Worm (Caenorhabditis elegans) whole organism, young adult: ENCODE results near the gene str-47.

Experiments used
- B0035.1 ChIP-seq: sonication (generic microtip); optimal IDR thresholded peaks from 2 replicates; lab custom pipeline; 2016; ENCODE audit warnings: missing genetic modification characterization, mild to moderate bottlenecking, missing compliant biosample characterization, missing genotype, missing genetic modification reagents
- F33H1.4 ChIP-seq: fragments of 200-800 bp; sonication (Bioruptor generic); IDR thresholded peaks from 2 replicates; pipeline ENCODE4 v1.3.6; 2022; ENCODE audit warnings: missing genetic modification reagents, missing genetic modification characterization, missing compliant biosample characterization
- F49E8.2 ChIP-seq: sonication (generic microtip); optimal IDR thresholded peaks from 3 replicates; lab custom pipeline; 2017; ENCODE audit warnings: missing genetic modification characterization, mild to moderate bottlenecking, missing compliant biosample characterization, antibody characterized with exemption, moderate library complexity; ENCODE audit not compliant: insufficient read depth
- F57C9.4 ChIP-seq: sonication (generic microtip); optimal IDR thresholded peaks from 2 replicates; lab custom pipeline; 2017; ENCODE audit warnings: mild to moderate bottlenecking, missing genetic modification characterization, missing compliant biosample characterization
- Y53G8AR.9 ChIP-seq: fragments of 200-800 bp; sonication (Bioruptor generic); conservative IDR thresholded peaks from 2 replicates; pipeline ENCODE4 v1.3.6; 2022; ENCODE audit warnings: missing genetic modification reagents, missing genetic modification characterization, missing compliant biosample characterization
- Y56A3A.18 ChIP-seq: fragments of 200-800 bp; sonication (Bioruptor generic); IDR thresholded peaks from 2 replicates; pipeline ENCODE4 v1.3.6; 2022; ENCODE audit warnings: missing genetic modification reagents, missing genetic modification characterization, missing compliant biosample characterization
- aptf-3 ChIP-seq: fragments of 200-800 bp; sonication (Bioruptor generic); IDR thresholded peaks from 2 replicates; pipeline ENCODE4 v1.3.6; 2022; ENCODE audit warnings: missing genetic modification characterization, missing compliant biosample characterization
- atf-7 ChIP-seq: sonication (generic microtip); optimal IDR thresholded peaks from 2 replicates; lab custom pipeline; 2017; ENCODE audit warnings: mild to moderate bottlenecking, missing genetic modification characterization, missing compliant biosample characterization
- attf-5 ChIP-seq: fragments of 200-800 bp; sonication (Bioruptor generic); optimal IDR thresholded peaks from 2 replicates; lab custom pipeline; 2018; ENCODE audit warnings: mild to moderate bottlenecking, missing genetic modification characterization, missing compliant biosample characterization
- bed-1 ChIP-seq: fragments of 200-800 bp; sonication (Bioruptor generic); IDR thresholded peaks from 2 replicates; pipeline ENCODE4 v1.3.6; 2022; ENCODE audit warnings: missing genetic modification reagents, missing genetic modification characterization, missing compliant biosample characterization
- bed-2 ChIP-seq: fragments of 200-800 bp; sonication (Bioruptor generic); IDR thresholded peaks from 2 replicates; pipeline ENCODE4 v1.3.6; 2022; ENCODE audit warnings: missing genetic modification reagents, missing genetic modification characterization, missing compliant biosample characterization
- cebp-2 ChIP-seq: fragments of 200-800 bp; sonication (Bioruptor generic); IDR thresholded peaks from 2 replicates; pipeline ENCODE4 v1.3.6; 2022; ENCODE audit warnings: missing genetic modification characterization, missing compliant biosample characterization
- ceh-27 ChIP-seq: fragments of 200-800 bp; sonication (Bioruptor generic); optimal IDR thresholded peaks from 2 replicates; lab custom pipeline; 2018; ENCODE audit warnings: mild to moderate bottlenecking, missing genetic modification characterization, moderate library complexity, missing compliant biosample characterization
- ceh-40 ChIP-seq: fragments of 200-800 bp; sonication (Bioruptor generic); IDR thresholded peaks from 2 replicates; pipeline ENCODE4 v1.3.6; 2022; ENCODE audit warnings: missing genetic modification characterization, missing compliant biosample characterization
- dox-1 ChIP-seq: fragments of 200-800 bp; sonication (Bioruptor generic); IDR thresholded peaks from 2 replicates; pipeline ENCODE4 v1.3.6; 2022; ENCODE audit warnings: missing genetic modification reagents, missing genetic modification characterization, missing compliant biosample characterization
- dpff-1 ChIP-seq: sonication (generic microtip); optimal IDR thresholded peaks from 2 replicates; lab custom pipeline; 2017; ENCODE audit warnings: mild to moderate bottlenecking, missing genetic modification characterization, missing compliant biosample characterization
- dpl-1 ChIP-seq: fragments of 150-350 bp; optimal IDR thresholded peaks from 2 replicates; lab custom pipeline; 2014; ENCODE audit warnings: missing biosample characterization, missing genetic modification reagents, missing genetic modification characterization
- egl-18 ChIP-seq: fragments of 200-800 bp; sonication (Bioruptor generic); IDR thresholded peaks from 2 replicates; pipeline ENCODE4 v1.3.6; 2022; ENCODE audit warnings: missing genetic modification reagents, missing genetic modification characterization, missing compliant biosample characterization
- egrh-3 ChIP-seq: fragments of 200-800 bp; sonication (Bioruptor generic); IDR thresholded peaks from 2 replicates; pipeline ENCODE4 v1.3.6; 2022; ENCODE audit warnings: missing genetic modification reagents, missing genetic modification characterization, missing compliant biosample characterization
- gei-17 ChIP-seq: fragments of 200-800 bp; sonication (Bioruptor generic); optimal IDR thresholded peaks from 2 replicates; lab custom pipeline; 2018; ENCODE audit warnings: mild to moderate bottlenecking, missing genetic modification characterization, missing compliant biosample characterization
- him-1 ChIP-seq: sonication (generic microtip); optimal IDR thresholded peaks from 2 replicates; lab custom pipeline; 2016; ENCODE audit warnings: missing genotype, missing genetic modification reagents, missing genetic modification characterization, missing compliant biosample characterization
- hlh-26 ChIP-seq: fragments of 200-800 bp; sonication (Bioruptor generic); conservative IDR thresholded peaks from 2 replicates; pipeline ENCODE4 v1.3.6; 2022; ENCODE audit warnings: missing genetic modification reagents, missing genetic modification characterization, missing compliant biosample characterization
- hmg-20 ChIP-seq: fragments of 200-800 bp; sonication (Bioruptor generic); IDR thresholded peaks from 2 replicates; pipeline ENCODE4 v1.3.6; 2022; ENCODE audit warnings: missing genetic modification reagents, missing genetic modification characterization, missing compliant biosample characterization
- madf-10 ChIP-seq: sonication (generic microtip); optimal IDR thresholded peaks from 2 replicates; lab custom pipeline; 2016; ENCODE audit warnings: mild to moderate bottlenecking, missing genetic modification characterization, missing compliant biosample characterization
- madf-3 ChIP-seq: fragments of 200-800 bp; sonication (Bioruptor generic); IDR thresholded peaks from 2 replicates; pipeline ENCODE4 v1.3.6; 2022; ENCODE audit warnings: missing genetic modification reagents, missing genetic modification characterization, missing compliant biosample characterization
- mcd-1 ChIP-seq: fragments of 200-800 bp; sonication (Bioruptor generic); IDR thresholded peaks from 2 replicates; pipeline ENCODE4 v1.3.6; 2022; ENCODE audit warnings: missing genetic modification reagents, missing genetic modification characterization, missing compliant biosample characterization
- mel-28 ChIP-seq: sonication (generic microtip); optimal IDR thresholded peaks from 2 replicates; lab custom pipeline; 2016; ENCODE audit warnings: borderline replicate concordance, mild to moderate bottlenecking, missing genetic modification characterization, missing compliant biosample characterization
- nhr-179 ChIP-seq: sonication (generic microtip); optimal IDR thresholded peaks from 2 replicates; lab custom pipeline; 2016; ENCODE audit warnings: mild to moderate bottlenecking, missing genetic modification characterization, missing compliant biosample characterization
- nhr-27 ChIP-seq: fragments of 200-800 bp; sonication (Bioruptor generic); optimal IDR thresholded peaks from 2 replicates; lab custom pipeline; 2018; ENCODE audit warnings: mild to moderate bottlenecking, missing genetic modification characterization, moderate library complexity, missing compliant biosample characterization
- nhr-90 ChIP-seq: sonication (generic microtip); optimal IDR thresholded peaks from 2 replicates; lab custom pipeline; 2016; ENCODE audit warnings: missing genotype, mild to moderate bottlenecking, missing genetic modification characterization, missing compliant biosample characterization
- rcor-1 ChIP-seq: fragments of 200-800 bp; sonication (Bioruptor generic); IDR thresholded peaks from 2 replicates; pipeline ENCODE4 v1.3.6; 2022; ENCODE audit warnings: missing genetic modification reagents, missing genetic modification characterization, missing compliant biosample characterization
- repo-1 ChIP-seq: sonication (generic microtip); optimal IDR thresholded peaks from 2 replicates; lab custom pipeline; 2017; ENCODE audit warnings: mild to moderate bottlenecking, missing genetic modification characterization, missing compliant biosample characterization
- rpc-1 ChIP-seq, 2 experiments: fragments of 150-350 bp in 1 of 2; sonication (generic microtip) in 1 of 2; optimal IDR thresholded peaks; 2 replicates each; lab custom pipeline; 2014 to 2018; ENCODE audit warnings: missing biosample characterization in 1 of 2, missing genetic modification characterization in 1 of 2, missing genetic modification reagents in 1 of 2, missing genotype in 1 of 2
- sdz-38 ChIP-seq: sonication (generic microtip); optimal IDR thresholded peaks from 2 replicates; lab custom pipeline; 2016; ENCODE audit warnings: missing genotype, missing genetic modification characterization, missing compliant biosample characterization
- sptf-2 ChIP-seq: fragments of 200-800 bp; sonication (Bioruptor generic); optimal IDR thresholded peaks from 2 replicates; lab custom pipeline; 2018; ENCODE audit warnings: mild to moderate bottlenecking, missing genetic modification characterization, missing compliant biosample characterization
- tbx-9 ChIP-seq: sonication (generic microtip); optimal IDR thresholded peaks from 2 replicates; lab custom pipeline; 2016; ENCODE audit warnings: borderline replicate concordance, missing genetic modification characterization, inconsistent platforms, missing compliant biosample characterization
- unc-62 ChIP-seq: fragments of 150-350 bp; optimal IDR thresholded peaks from 2 replicates; lab custom pipeline; 2014; ENCODE audit warnings: missing biosample characterization, missing genetic modification reagents, missing genetic modification characterization
- ztf-25 ChIP-seq: fragments of 200-800 bp; sonication (Bioruptor generic); IDR thresholded peaks from 2 replicates; pipeline ENCODE4 v1.3.6; 2022; ENCODE audit warnings: missing genetic modification reagents, missing genetic modification characterization, missing compliant biosample characterization
- ztf-28 ChIP-seq: fragments of 200-800 bp; sonication (Bioruptor generic); IDR thresholded peaks from 2 replicates; pipeline ENCODE4 v1.3.6; 2022; ENCODE audit warnings: missing genetic modification reagents, missing genetic modification characterization, missing compliant biosample characterization
- ztf-3 ChIP-seq: fragments of 200-800 bp; sonication (Bioruptor generic); optimal IDR thresholded peaks from 2 replicates; lab custom pipeline; 2018; ENCODE audit warnings: mild to moderate bottlenecking, missing genetic modification characterization, missing compliant biosample characterization
- ztf-6 ChIP-seq: fragments of 200-800 bp; sonication (Bioruptor generic); IDR thresholded peaks from 2 replicates; pipeline ENCODE4 v1.3.6; 2022; ENCODE audit warnings: missing genetic modification reagents, missing genetic modification characterization, missing compliant biosample characterization

Gene str-47

DNA sequence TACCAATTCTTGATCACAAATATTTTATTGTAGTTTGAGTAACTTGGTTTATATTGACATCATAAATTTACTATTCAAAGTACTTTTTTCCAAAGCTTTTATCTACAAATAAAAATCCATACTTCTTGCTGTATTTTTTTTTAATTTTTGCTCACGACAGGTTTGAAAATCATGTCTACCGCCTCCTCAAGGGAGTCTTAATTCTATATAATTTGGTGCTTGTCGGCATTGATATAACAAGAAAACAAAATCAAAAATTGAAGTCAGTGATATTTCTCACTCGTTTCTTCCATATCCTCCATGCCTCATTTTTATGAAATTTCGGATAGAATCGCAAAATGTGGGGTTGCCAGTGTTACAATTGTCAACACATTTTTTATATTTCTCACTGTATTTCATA, at the start of gene str-47:
TSS of gene str-47 (plus strand) at position 301 of the 400 bp plus-strand sequence.
- TF ChIP-seq gei-17 (GFP tag; lab: Kevin White, UChicago) (no peak), hlh-26 (GFP tag; lab: Robert Waterston, UW) (no peak), rpc-1 (optimal IDR thresholded peaks at IDR 0.05; lab: Kevin White, UChicago) (no peak), rpc-1 (tag; optimal IDR thresholded peaks at IDR 0.05; lab: Kevin White, UChicago) (no peak), nhr-27 (tag; lab: Kevin White, UChicago) (no peak), dox-1 (GFP tag; lab: Robert Waterston, UW) (no peak), sdz-38 (no peak), aptf-3 (GFP tag; lab: Robert Waterston, UW) (no peak), dpff-1 (tag; lab: Kevin White, UChicago) (no peak), egl-18 (no peak), F57C9.4 (tag; lab: Kevin White, UChicago) (no peak), tbx-9 (tag; lab: Kevin White, UChicago) (no peak), repo-1 (tag; lab: Kevin White, UChicago) (no peak)

DNA sequence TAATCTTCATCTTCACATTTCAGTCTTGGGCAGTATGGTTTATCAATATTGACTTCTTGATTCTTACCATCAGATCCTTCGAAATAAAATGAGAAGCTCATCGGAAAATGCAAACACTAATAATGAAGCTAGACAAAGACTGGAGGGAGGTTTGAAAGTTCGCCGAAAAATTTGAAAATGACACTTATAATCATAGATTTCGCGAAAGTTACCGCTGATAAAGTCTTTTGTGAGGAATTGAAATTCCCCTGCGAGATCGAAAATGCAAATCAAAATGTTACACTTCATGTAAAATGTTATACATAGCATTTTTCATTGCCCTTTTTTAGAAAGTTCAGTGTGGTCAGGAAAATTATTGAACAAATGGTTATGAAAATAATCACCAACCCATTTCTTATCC, 47.3 kb upstream of the str-47 start, which contains the start of gene C50E3.7:
TSS of gene C50E3.7 (minus strand) at position 101 of the 400 bp plus-strand sequence.
- TF ChIP-seq nhr-179 (tag; lab: Kevin White, UChicago): no peak
- TF ChIP-seq rcor-1 (GFP tag; lab: Robert Waterston, UW): no peak
- no peak for TF ChIP-seq ztf-28 (GFP tag; lab: Robert Waterston, UW)
- TF ChIP-seq hmg-20: no peak
- no peak for TF ChIP-seq sptf-2 (GFP tag; lab: Kevin White, UChicago)
- no peak for TF ChIP-seq madf-10 (tag; lab: Kevin White, UChicago)
- no peak for TF ChIP-seq ztf-25 (GFP tag; lab: Robert Waterston, UW)
- no peak for TF ChIP-seq madf-3
- TF ChIP-seq ztf-6 (GFP tag; lab: Robert Waterston, UW): no peak
- no peak for TF ChIP-seq him-1
- no peak for TF ChIP-seq mel-28 (tag; lab: Kevin White, UChicago)

DNA sequence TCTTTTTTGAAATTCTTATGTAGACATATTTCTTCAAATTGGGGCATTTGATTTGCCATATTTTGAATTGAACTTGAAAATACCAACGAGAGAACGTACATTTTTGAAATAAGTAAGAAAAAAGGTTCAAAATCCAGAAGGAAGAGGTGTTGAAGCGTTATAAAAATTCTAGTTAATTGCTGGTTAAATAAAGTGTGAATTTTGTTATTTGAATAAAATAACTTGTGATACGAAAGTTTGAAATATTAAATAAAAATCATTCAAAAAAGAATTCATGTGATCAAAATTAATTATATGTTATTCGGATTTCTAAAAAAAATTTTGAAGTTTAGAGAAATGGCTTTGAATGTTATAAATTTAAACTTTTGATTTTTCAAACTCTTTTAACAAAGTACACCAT, 45.4 kb upstream of the str-47 start, which contains the start of gene C50E3.9:
TSS of gene C50E3.9 (minus strand) at position 101 of the 400 bp plus-strand sequence.
- no peak for TF ChIP-seq nhr-27 (tag; lab: Kevin White, UChicago)
- no peak for TF ChIP-seq egl-18
- TF ChIP-seq F57C9.4 (tag; lab: Kevin White, UChicago): no peak
- no peak for TF ChIP-seq ztf-3
- no peak for TF ChIP-seq attf-5 (GFP tag; lab: Kevin White, UChicago)
- no peak for TF ChIP-seq ceh-27
- TF ChIP-seq egrh-3 (GFP tag; lab: Robert Waterston, UW): no peak
- TF ChIP-seq F49E8.2 (tag; lab: Kevin White, UChicago): no peak
- TF ChIP-seq bed-2 (GFP tag; lab: Robert Waterston, UW): no peak
- no peak for TF ChIP-seq cebp-2

DNA sequence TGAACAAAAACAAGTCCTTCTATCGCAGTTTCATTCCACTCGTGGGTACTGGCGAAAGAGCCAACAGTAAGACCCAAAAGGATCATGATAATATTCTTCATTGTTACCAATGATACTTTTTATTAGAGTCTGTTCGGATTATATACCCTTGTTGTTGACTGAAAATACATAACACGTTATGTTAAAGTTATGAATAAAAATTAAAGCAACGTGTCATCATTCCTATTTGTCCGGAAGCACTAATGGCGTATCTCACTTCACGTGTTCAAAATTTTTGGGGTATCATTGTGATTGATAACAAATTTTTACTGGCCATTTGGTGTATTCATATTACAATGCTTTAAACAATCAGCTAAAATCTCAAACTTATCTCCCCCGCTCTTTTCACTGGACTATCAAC, 44.1 kb upstream of the str-47 start, which contains the start of gene scl-26:
TSS of gene scl-26 (minus strand) at position 101 of the 400 bp plus-strand sequence.
- no peak for TF ChIP-seq ceh-40
- TF ChIP-seq bed-1 (GFP tag; lab: Robert Waterston, UW): no peak
- TF ChIP-seq nhr-90 (tag; lab: Kevin White, UChicago): no peak
- no peak for TF ChIP-seq unc-62 (GFP tag; lab: Kevin White, UChicago)
- no peak for TF ChIP-seq hmg-20
- no peak for TF ChIP-seq F33H1.4
- no peak for TF ChIP-seq dpl-1
- no peak for TF ChIP-seq Y53G8AR.9 (GFP tag; lab: Robert Waterston, UW)
- no peak for TF ChIP-seq ztf-3
- TF ChIP-seq mcd-1: no peak
- no peak for TF ChIP-seq Y56A3A.18 (GFP tag; lab: Robert Waterston, UW)
- TF ChIP-seq nhr-179 (tag; lab: Kevin White, UChicago): no peak
- no peak for TF ChIP-seq B0035.1
- TF ChIP-seq atf-7 (tag; lab: Kevin White, UChicago): no peak
- no peak for TF ChIP-seq mel-28 (tag; lab: Kevin White, UChicago)
